Worm (Caenorhabditis elegans) whole organism, dauer: ENCODE data around the gene ant-1.4.

Experiments used
- unc-62 ChIP-seq: sonication (generic microtip); optimal IDR thresholded peaks from 2 replicates; lab custom pipeline; 2017; ENCODE audit warnings: missing biosample characterization, missing genetic modification reagents, missing genetic modification characterization

The ant-1.4 gene

ce11 chrIV:8428492-8428891 lies 31.6 kb downstream of the ant-1.4 start:
- no peak for TF ChIP-seq unc-62 (GFP tag; lab: Kevin White, UChicago)

- no peak for TF ChIP-seq unc-62 (GFP tag; lab: Kevin White, UChicago)
These were observed 33.6 kb downstream of the ant-1.4 start, which contains the start of the genes T26A8.3 and tmem-231 for ce11 chrIV:8426537-8426936. Gene T26A8.3 (minus strand): TSS chrIV:8426637. Gene tmem-231 (plus strand): TSS chrIV:8426785.

- no peak for TF ChIP-seq unc-62 (GFP tag; lab: Kevin White, UChicago)
These were observed 39.1 kb downstream of the ant-1.4 start, which contains the start of gene M116.5 for ce11 chrIV:8420961-8421360. Gene M116.5 (minus strand): TSS chrIV:8421061.
